Fruit fly (Drosophila melanogaster): Measurements from ENCODE around the gene CG13293.

DNA sequence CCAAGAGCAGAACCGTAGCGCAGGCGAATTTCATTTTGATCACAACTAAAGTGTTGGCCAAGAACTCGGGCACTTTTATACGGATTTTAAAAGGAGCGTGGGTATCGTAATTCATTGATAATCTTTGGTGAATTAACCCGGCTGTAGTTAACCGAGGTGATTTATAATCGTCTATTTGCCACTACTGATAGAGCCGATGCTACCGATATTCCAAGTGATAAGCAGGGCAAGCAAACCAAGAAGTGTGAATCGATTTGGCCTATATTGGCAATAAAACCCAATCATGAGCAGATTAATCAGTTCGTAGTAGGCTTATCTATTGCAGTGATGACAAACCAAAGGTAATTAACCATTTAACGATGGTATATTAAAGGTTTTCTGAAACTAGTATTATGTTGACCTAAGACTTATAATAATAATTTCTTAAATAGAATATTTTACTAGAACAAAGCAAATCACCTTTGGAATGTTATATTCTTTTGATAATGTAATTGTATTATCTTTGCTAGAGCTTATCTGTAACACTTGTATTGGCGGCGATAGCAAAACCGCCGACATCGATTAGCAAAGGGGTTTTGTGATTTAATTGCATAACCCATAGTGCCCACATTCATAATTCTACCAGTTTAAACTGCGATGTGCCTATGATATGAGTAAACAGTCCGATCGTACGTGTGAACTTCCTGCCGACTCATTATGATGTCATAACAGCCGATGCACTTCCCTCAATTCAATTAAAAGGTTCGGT, 19.6 kb upstream of the CG13293 start, which contains the start of gene CG10472:
- TF ChIP-seq N (GFP tag; optimal IDR thresholded peaks at IDR 0.05), result no peak
- no peak for TF ChIP-seq brk (GFP tag; optimal IDR thresholded peaks at IDR 0.05)
- no peak for TF ChIP-seq CrebA (GFP tag; optimal IDR thresholded peaks at IDR 0.05; ENCODE audit: borderline replicate concordance)
- TF ChIP-seq rgr (GFP tag; optimal IDR thresholded peaks at IDR 0.05), result no peak
- no peak for TF ChIP-seq ey (GFP tag; optimal IDR thresholded peaks at IDR 0.05)

Data from whole organism, wandering third instar larva.